Fruit fly (Drosophila melanogaster): ENCODE data around the gene glob2.

The glob2 gene

DNA sequence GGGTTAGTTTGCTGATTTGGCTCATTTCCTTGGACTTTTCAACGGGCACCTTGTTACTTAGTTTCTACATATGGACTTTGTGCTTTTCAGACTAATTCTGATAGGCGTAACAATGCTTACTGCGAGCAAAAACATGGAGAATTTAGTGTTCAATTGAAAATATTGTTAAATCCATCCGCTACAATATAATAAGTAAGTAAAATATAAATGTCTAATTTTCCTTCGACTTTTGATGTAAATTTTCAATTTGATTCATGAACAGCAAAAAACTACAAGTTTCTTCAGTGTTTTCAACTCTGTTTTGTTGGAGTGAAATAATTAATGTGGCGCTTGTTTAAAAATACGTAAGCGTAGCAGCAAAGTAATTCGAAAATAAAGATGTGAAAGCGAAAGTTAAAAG lies at the start of gene glob2:
glob2 (minus strand) TSS at position 101 of the 400 bp plus-strand sequence.
- TF ChIP-seq noc (tag; optimal IDR thresholded peaks at IDR 0.05): no peak

DNA sequence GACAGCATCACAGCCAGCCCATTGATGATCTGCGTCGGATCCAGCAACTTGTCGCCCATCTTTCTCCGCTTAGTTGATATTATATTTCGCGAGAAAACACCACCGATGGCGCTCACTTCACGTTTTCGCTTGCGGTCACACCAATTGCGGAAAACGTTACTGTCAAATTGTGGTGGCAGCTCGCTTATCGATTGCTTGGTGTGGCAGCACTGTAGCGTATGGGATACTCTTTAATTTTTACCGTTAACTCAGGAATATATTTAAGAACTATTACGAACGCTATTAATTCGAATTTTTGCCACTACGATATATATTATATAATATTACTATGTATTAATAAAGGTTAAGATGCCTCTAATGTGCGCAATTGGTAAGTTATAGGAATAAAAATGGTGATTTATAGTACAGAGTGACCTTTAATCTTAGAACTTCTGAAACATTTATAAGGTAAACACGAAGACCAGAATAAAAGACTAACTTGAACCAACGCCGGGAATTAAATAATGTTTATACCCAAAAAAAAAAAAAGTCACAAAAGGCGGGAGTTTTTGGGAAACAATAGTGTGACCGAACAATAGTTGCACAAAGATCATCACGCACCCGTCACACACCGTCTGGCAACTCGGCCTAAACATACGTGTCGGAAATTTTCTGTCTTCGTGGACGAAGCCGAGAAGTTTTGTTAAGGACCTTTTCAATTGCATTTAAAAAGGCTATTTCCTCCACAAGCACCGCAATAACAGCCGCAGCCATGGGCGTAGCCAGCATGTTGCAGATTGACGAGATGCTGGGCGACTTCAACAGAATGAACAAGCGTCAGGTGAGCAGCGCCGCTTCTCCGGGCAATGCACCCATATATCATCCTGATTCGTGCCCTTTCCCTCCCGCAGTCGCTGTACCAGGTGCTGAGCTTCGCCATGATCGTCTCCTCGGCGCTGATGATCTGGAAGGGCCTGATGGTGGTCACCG lies 48.8 kb upstream of the glob2 start, which contains the start of the genes CG1307 and twr:
CG1307 (minus strand) TSS at position 165 of the 969 bp plus-strand sequence.
twr (plus strand) TSS at position 605 of the 969 bp plus-strand sequence.
- TF ChIP-seq noc (tag; optimal IDR thresholded peaks at IDR 0.05): no peak

- no peak for TF ChIP-seq noc (tag; optimal IDR thresholded peaks at IDR 0.05)
Observed at dm6 chr3R:6646740-6647139, 38.0 kb upstream of the glob2 start, which contains the start of gene Taf1. Gene Taf1 (plus strand): TSS chr3R:6646889.

DNA sequence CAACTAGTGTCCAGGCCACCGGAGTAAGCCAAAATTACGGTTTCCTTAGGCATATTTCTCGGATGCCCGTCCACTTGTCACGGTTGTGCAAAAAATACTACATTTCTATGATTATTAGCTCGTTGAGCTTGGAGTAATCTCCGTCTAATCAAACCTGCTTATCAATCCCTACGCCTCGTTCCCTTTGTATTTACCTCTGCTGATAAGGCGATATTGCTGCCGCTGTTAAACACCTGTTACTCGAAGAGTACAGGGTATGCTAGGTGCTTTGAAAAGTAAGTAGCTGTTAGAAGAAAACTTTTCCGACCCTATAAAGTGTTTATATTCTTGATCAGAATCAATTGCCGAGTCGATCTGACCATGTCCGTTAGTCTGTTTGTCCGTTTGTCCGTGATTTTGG lies 35.6 kb upstream of the glob2 start, which contains the start of gene Ass:
Ass (minus strand) TSS at position 101 of the 400 bp plus-strand sequence.
- TF ChIP-seq noc (tag; optimal IDR thresholded peaks at IDR 0.05): no peak

DNA sequence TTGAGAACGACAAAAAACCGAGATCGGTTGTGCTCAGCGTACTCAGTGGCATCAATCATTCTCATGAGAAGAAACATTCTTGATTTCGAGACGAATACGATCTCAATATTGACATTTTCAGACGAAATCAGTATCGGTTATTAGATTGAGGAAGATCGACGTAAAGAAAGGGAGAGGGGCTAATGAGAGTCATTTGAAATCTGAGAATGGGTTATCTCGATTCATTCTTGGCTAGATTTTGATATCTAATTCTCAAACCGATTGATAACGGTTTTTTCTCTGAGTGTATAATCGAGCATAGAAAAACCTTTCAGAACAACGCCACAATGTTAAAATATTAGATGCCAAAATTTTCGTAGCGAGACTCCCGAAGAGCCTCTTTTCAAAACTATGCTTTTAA lies 32.2 kb upstream of the glob2 start, which contains the start of gene CG31286:
CG31286 (plus strand) TSS at position 301 of the 400 bp plus-strand sequence.
- TF ChIP-seq noc (tag; optimal IDR thresholded peaks at IDR 0.05): no peak

- no peak for TF ChIP-seq noc (tag; optimal IDR thresholded peaks at IDR 0.05)
Observed at dm6 chr3R:6629851-6630250, 21.1 kb upstream of the glob2 start, which contains the start of gene sunz. Gene sunz (plus strand): TSS chr3R:6630151.

dm6 chr3R:6629221-6629620 lies 20.5 kb upstream of the glob2 start, which contains the start of gene CG15177:
Gene CG15177 (minus strand): TSS chr3R:6629321.
- no peak for TF ChIP-seq noc (tag; optimal IDR thresholded peaks at IDR 0.05)

DNA sequence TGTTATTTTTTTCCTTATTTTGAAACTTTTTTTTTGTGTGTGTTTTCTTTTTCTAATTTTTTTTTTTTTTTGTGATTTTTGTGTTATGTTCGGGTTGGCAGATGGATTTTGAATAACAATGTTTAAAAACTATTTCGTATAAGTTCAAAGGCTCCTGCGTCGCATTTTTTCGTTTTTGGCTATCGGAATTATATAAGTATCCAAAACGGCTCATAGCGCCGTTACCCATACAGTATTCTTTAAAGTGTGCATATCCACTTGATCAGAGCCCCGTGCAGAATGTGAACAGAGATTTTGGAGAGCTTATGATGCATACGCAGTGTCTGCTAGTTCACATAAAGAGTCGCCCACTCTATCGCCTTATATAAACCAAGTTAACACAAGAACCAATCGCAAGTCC lies 19.1 kb upstream of the glob2 start, which contains the start of gene sowi:
sowi (minus strand) TSS at position 101 of the 400 bp plus-strand sequence.
- no peak for TF ChIP-seq noc (tag; optimal IDR thresholded peaks at IDR 0.05)

DNA sequence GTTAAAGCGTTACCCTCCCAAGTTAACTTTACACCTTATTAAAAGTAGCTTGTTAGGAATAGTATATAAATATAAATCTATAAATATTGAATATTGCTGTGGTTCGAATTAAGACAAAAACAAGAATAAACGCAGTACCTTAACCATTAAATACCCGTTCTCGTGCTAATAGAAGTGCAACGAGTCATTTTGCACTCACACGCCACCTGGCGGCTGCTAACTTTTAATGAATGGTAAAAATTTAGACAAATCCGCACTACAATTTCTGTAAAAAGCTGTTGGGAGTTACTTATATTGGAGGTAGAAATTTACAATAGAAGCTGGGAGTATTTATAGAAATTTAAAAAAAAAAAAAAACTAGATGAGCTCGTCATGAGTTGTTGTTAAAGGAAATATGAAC lies 3.6 kb downstream of the glob2 start:
- TF ChIP-seq noc (tag; optimal IDR thresholded peaks at IDR 0.05): no peak

DNA sequence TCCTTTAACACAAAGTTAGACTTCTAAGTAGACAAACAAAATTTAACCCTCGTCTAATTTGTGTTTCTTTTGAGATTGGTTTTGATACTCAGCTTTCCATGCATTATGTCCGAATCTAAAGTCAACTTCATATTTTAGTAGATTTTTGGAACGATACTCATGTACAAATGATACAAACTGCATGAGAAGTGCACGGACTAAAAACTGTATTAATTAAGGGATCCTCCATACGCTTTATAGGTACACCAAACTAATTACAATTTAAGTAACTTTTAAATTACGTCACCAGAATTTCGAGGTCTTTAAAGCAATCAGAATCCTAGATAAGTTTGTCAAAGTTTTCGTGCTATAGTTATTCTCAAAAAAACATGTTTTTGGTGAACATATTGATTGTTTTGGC lies 7.8 kb downstream of the glob2 start, which contains the start of gene CG31482:
CG31482 (plus strand) TSS at position 301 of the 400 bp plus-strand sequence.
- TF ChIP-seq noc (tag; optimal IDR thresholded peaks at IDR 0.05): no peak

DNA sequence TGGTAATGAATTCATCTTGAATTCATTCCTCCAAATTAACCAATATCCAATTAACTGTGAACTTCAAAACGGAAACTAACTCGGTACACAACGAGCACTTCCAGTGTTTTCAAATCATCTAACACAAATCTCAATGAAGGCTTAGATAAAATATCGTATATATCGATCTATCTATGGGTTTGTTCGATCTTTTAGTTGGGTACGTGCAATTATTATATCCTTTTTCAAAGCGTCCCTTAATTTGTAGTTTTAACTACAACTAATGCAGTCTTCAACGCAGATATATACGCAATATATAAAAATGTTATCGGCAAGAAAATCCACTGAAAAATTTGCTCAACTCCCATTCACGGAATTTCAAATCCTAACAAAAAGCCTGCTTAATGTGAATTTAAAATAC lies 10.8 kb downstream of the glob2 start, which contains the start of gene CG1138:
CG1138 (minus strand) TSS at position 101 of the 400 bp plus-strand sequence.
- no peak for TF ChIP-seq noc (tag; optimal IDR thresholded peaks at IDR 0.05)

DNA sequence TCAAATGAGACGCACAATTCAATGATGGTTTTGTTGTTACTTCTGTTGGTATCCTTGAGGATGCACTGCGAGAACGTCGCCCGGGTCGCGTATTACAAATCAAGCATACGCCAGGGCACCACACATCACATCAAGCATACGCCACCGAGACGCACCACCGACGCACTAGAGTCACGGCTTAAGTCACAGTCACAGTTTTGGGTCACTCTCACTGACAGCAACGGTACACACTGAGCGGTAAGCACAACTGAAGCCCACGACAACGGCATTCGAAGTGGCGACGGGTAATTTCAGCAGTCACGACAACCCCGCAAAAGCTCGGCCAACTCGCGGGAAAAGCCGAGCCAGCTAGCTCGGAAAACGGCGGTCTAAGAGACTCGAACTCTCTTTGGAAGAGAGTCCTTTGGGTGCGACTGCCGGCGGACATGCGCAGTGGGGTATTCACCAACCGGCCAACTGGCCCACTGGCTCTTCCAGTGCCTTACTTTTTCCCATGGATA lies 15.6 kb downstream of the glob2 start, which contains the start of gene dpr11:
dpr11 (minus strand) TSS at position 263 of the 500 bp plus-strand sequence.
- no peak for TF ChIP-seq noc (tag; optimal IDR thresholded peaks at IDR 0.05)

DNA sequence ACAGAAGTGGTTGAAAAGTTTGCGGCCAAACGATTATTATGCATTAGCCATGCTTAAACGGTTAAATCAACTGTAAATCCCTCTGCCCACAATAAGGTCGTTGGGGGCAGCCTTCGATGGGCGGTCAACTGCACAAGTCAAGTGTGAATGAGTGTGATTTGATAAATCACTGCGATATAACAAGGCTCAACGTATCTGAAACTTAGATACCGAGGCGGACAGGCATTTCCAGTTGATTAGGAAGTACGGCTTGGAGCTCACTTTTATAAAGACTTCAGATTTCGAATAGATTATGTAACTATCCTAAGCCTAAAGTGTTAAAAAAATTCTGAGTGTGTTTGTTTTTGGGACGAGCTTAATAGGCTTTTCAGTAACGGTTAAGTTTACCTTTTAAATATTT lies 28.2 kb downstream of the glob2 start, which contains the start of gene CG2336:
CG2336 (plus strand) TSS at position 301 of the 400 bp plus-strand sequence.
- no peak for TF ChIP-seq noc (tag; optimal IDR thresholded peaks at IDR 0.05)

- TF ChIP-seq noc (tag; optimal IDR thresholded peaks at IDR 0.05): no peak
Observed at dm6 chr3R:6568835-6569234, 39.9 kb downstream of the glob2 start.

- TF ChIP-seq noc (tag; optimal IDR thresholded peaks at IDR 0.05): no peak
Observed at dm6 chr3R:6560251-6560650, 48.5 kb downstream of the glob2 start, which contains the start of gene CG1137. Gene CG1137 (minus strand): TSS chr3R:6560351.

Measured in whole organism, larva.